Fruit fly (Drosophila melanogaster) whole organism, prepupa: ENCODE measurements around the gene CG17564.

Source experiments
- CG10631 ChIP-seq: fragments of 200-800 bp; sonication (Bioruptor generic); optimal IDR thresholded peaks from 2 replicates; lab custom pipeline; 2016; ENCODE audit warnings: missing biosample characterization, missing genetic modification characterization
- CG10669 ChIP-seq: fragments of 200-800 bp; sonication (Bioruptor generic); optimal IDR thresholded peaks from 3 replicates; lab custom pipeline; 2018; ENCODE audit warnings: missing biosample characterization, mild to moderate bottlenecking, missing genetic modification characterization, moderate library complexity
- CG11294 ChIP-seq: fragments of 200-800 bp; sonication (Bioruptor generic); IDR thresholded peaks from 2 replicates; pipeline ENCODE4 v1.3.6; 2022; ENCODE audit warnings: missing biosample characterization, missing genetic modification characterization
- CG3032 ChIP-seq: fragments of 200-800 bp; optimal IDR thresholded peaks from 2 replicates; lab custom pipeline; 2019; ENCODE audit warnings: missing biosample characterization, mild to moderate bottlenecking, missing genetic modification characterization, moderate library complexity
- CG32006 ChIP-seq: fragments of 200-800 bp; sonication (Bioruptor generic); optimal IDR thresholded peaks from 3 replicates; lab custom pipeline; 2017; ENCODE audit warnings: missing biosample characterization, mild to moderate bottlenecking, missing genetic modification characterization
- CG34406 ChIP-seq: fragments of 200-800 bp; sonication (Bioruptor generic); optimal IDR thresholded peaks from 3 replicates; lab custom pipeline; 2016; ENCODE audit warnings: missing biosample characterization, missing genetic modification characterization
- CG3919 ChIP-seq: fragments of 200-800 bp; sonication (Bioruptor generic); optimal IDR thresholded peaks from 3 replicates; lab custom pipeline; 2016; ENCODE audit warnings: missing biosample characterization, missing genetic modification characterization
- CG4318 ChIP-seq: fragments of 200-800 bp; sonication (Bioruptor generic); optimal IDR thresholded peaks from 3 replicates; lab custom pipeline; 2017; ENCODE audit warnings: missing biosample characterization, mild to moderate bottlenecking, missing genetic modification characterization
- CG6163 ChIP-seq: fragments of 200-800 bp; sonication (Bioruptor generic); IDR thresholded peaks from 3 replicates; pipeline ENCODE4 v1.3.6; 2022; ENCODE audit warnings: missing biosample characterization, missing genetic modification characterization
- CG6276 ChIP-seq: fragments of 200-800 bp; sonication (Bioruptor generic); optimal IDR thresholded peaks from 2 replicates; lab custom pipeline; 2017; ENCODE audit warnings: missing biosample characterization, mild to moderate bottlenecking, missing genetic modification characterization
- CG6792 ChIP-seq: fragments of 200-800 bp; sonication (Bioruptor generic); optimal IDR thresholded peaks from 3 replicates; lab custom pipeline; 2016; ENCODE audit warnings: missing biosample characterization, missing genetic modification characterization
- CG6808 ChIP-seq: fragments of 200-800 bp; sonication (Bioruptor generic); optimal IDR thresholded peaks from 3 replicates; lab custom pipeline; 2017; ENCODE audit warnings: missing biosample characterization, missing genetic modification characterization, mild to moderate bottlenecking, moderate library complexity, missing genetic modification reagents
- CG7368 ChIP-seq: fragments of 200-800 bp; sonication (Bioruptor generic); optimal IDR thresholded peaks from 3 replicates; lab custom pipeline; 2016; ENCODE audit warnings: missing biosample characterization, missing genetic modification characterization
- CG8119 ChIP-seq: fragments of 200-800 bp; sonication (Bioruptor generic); IDR thresholded peaks from 3 replicates; pipeline ENCODE4 v1.3.6; 2022; ENCODE audit warnings: missing biosample characterization, missing genetic modification characterization
- CG8319 ChIP-seq: fragments of 200-800 bp; sonication (Bioruptor generic); optimal IDR thresholded peaks from 3 replicates; lab custom pipeline; 2016; ENCODE audit warnings: missing biosample characterization, missing genetic modification characterization
- CG9139 ChIP-seq: fragments of 200-800 bp; sonication (Bioruptor generic); optimal IDR thresholded peaks from 3 replicates; lab custom pipeline; 2017; ENCODE audit warnings: missing biosample characterization, mild to moderate bottlenecking, missing genetic modification characterization
- Eip75B ChIP-seq: fragments of 200-800 bp; sonication (Bioruptor generic); optimal IDR thresholded peaks from 3 replicates; lab custom pipeline; 2016; ENCODE audit warnings: missing biosample characterization, missing genetic modification characterization
- Eip78C ChIP-seq: fragments of 200-800 bp; sonication (Bioruptor generic); peaks from one replicate; lab custom pipeline; 2016; ENCODE audit warnings: missing biosample characterization, missing genetic modification characterization
- Ets21C ChIP-seq: fragments of 200-800 bp; sonication (Bioruptor generic); optimal IDR thresholded peaks from 3 replicates; lab custom pipeline; 2016; ENCODE audit warnings: missing biosample characterization, missing genetic modification characterization
- Ets96B ChIP-seq: fragments of 200-800 bp; optimal IDR thresholded peaks from 2 replicates; lab custom pipeline; 2019; ENCODE audit warnings: missing biosample characterization, mild to moderate bottlenecking, missing genetic modification characterization, moderate library complexity
- Gug ChIP-seq: fragments of 200-800 bp; sonication (Bioruptor generic); IDR thresholded peaks from 2 replicates; pipeline ENCODE4 v1.3.6; 2022; ENCODE audit warnings: missing biosample characterization, missing genetic modification characterization
- Hr39 ChIP-seq: fragments of 200-800 bp; sonication (Bioruptor generic); optimal IDR thresholded peaks from 2 replicates; lab custom pipeline; 2016; ENCODE audit warnings: missing biosample characterization, missing genetic modification characterization
- Hr4 ChIP-seq: fragments of 200-800 bp; sonication (Bioruptor generic); optimal IDR thresholded peaks from 3 replicates; lab custom pipeline; 2016; ENCODE audit warnings: missing biosample characterization, missing genetic modification characterization
- Met ChIP-seq: fragments of 200-800 bp; sonication (Bioruptor generic); optimal IDR thresholded peaks from 3 replicates; lab custom pipeline; 2016; ENCODE audit warnings: missing biosample characterization, missing genetic modification characterization
- OdsH ChIP-seq: fragments of 200-800 bp; sonication (Bioruptor generic); optimal IDR thresholded peaks from 3 replicates; lab custom pipeline; 2016; ENCODE audit warnings: missing biosample characterization, missing genetic modification characterization
- Smox ChIP-seq: fragments of 200-800 bp; sonication (Bioruptor generic); optimal IDR thresholded peaks from 3 replicates; lab custom pipeline; 2016; ENCODE audit warnings: missing biosample characterization, missing genetic modification characterization
- Sox102F ChIP-seq: fragments of 200-800 bp; sonication (Bioruptor generic); optimal IDR thresholded peaks from 2 replicates; lab custom pipeline; 2016; ENCODE audit warnings: missing biosample characterization, mild to moderate bottlenecking, missing genetic modification characterization
- Sox14 ChIP-seq: fragments of 200-800 bp; sonication (Bioruptor generic); optimal IDR thresholded peaks from 3 replicates; lab custom pipeline; 2016; ENCODE audit warnings: missing biosample characterization, missing genetic modification characterization
- achi ChIP-seq: fragments of 200-800 bp; sonication (Bioruptor generic); optimal IDR thresholded peaks from 3 replicates; lab custom pipeline; 2016; ENCODE audit warnings: missing biosample characterization, missing genetic modification characterization
- acj6 ChIP-seq: fragments of 200-800 bp; sonication (Bioruptor generic); optimal IDR thresholded peaks from 3 replicates; lab custom pipeline; 2016; ENCODE audit warnings: missing biosample characterization, missing genetic modification characterization
- dac ChIP-seq: fragments of 200-800 bp; sonication (Bioruptor generic); optimal IDR thresholded peaks from 2 replicates; lab custom pipeline; 2017; ENCODE audit warnings: missing biosample characterization, mild to moderate bottlenecking, missing genetic modification characterization
- dsx ChIP-seq: fragments of 200-800 bp; optimal IDR thresholded peaks from 3 replicates; lab custom pipeline; 2019; ENCODE audit warnings: missing biosample characterization, mild to moderate bottlenecking, missing genetic modification characterization, moderate library complexity; ENCODE audit not compliant: poor library complexity, severe bottlenecking
- eg ChIP-seq: fragments of 200-800 bp; sonication (Bioruptor generic); IDR thresholded peaks from 3 replicates; pipeline ENCODE4 v1.3.6; 2022; ENCODE audit warnings: missing biosample characterization, missing genetic modification characterization
- esn ChIP-seq: fragments of 200-800 bp; sonication (Bioruptor generic); optimal IDR thresholded peaks from 2 replicates; lab custom pipeline; 2016; ENCODE audit warnings: missing biosample characterization, mild to moderate bottlenecking, missing genetic modification characterization, moderate library complexity
- fd59A ChIP-seq: fragments of 200-800 bp; sonication (Bioruptor generic); optimal IDR thresholded peaks from 2 replicates; lab custom pipeline; 2017; ENCODE audit warnings: missing biosample characterization, mild to moderate bottlenecking, missing genetic modification characterization, missing genetic modification reagents
- fd85E ChIP-seq: fragments of 200-800 bp; sonication (Bioruptor generic); optimal IDR thresholded peaks from 3 replicates; lab custom pipeline; 2016; ENCODE audit warnings: missing biosample characterization, missing genetic modification characterization
- lz ChIP-seq: fragments of 200-800 bp; sonication (Bioruptor generic); optimal IDR thresholded peaks from 3 replicates; lab custom pipeline; 2016; ENCODE audit warnings: missing biosample characterization, missing genetic modification characterization
- pdm3 ChIP-seq: fragments of 200-800 bp; sonication (Bioruptor generic); optimal IDR thresholded peaks from 3 replicates; lab custom pipeline; 2016; ENCODE audit warnings: missing biosample characterization, missing genetic modification characterization
- salr ChIP-seq, 2 experiments: fragments of 200-800 bp; sonication (Bioruptor generic); optimal IDR thresholded peaks; 3 replicates each; lab custom pipeline; 2016 to 2018; ENCODE audit warnings: missing biosample characterization in 2 of 2, missing genetic modification characterization in 2 of 2, mild to moderate bottlenecking in 1 of 2
- spab ChIP-seq: fragments of 200-800 bp; sonication (Bioruptor generic); optimal IDR thresholded peaks from 2 replicates; lab custom pipeline; 2017; ENCODE audit warnings: missing biosample characterization, mild to moderate bottlenecking, missing genetic modification characterization, missing genetic modification reagents
- ss ChIP-seq, 2 experiments: fragments of 200-800 bp; sonication (Bioruptor generic); optimal IDR thresholded peaks; 2 replicates in 1 of 2; 3 replicates in 1 of 2; lab custom pipeline; 2017 to 2018; ENCODE audit warnings: mild to moderate bottlenecking in 2 of 2, missing biosample characterization in 2 of 2, missing genetic modification characterization in 2 of 2, moderate library complexity in 1 of 2
- svp ChIP-seq: fragments of 200-800 bp; sonication (Bioruptor generic); peaks from one replicate; lab custom pipeline; 2016; ENCODE audit warnings: missing biosample characterization, missing genetic modification characterization
- topi ChIP-seq: fragments of 200-800 bp; sonication (Bioruptor generic); optimal IDR thresholded peaks from 3 replicates; lab custom pipeline; 2016; ENCODE audit warnings: missing biosample characterization, missing genetic modification characterization

Gene CG17564

dm6 chr2L:19299833-19300305 is at the start of gene CG17564, which contains the start of gene CG10750:
Gene CG17564 (minus strand): TSS chr2L:19299933.
Gene CG10750 (plus strand): TSS chr2L:19300255.
- TF ChIP-seq CG9139 (GFP tag; lab: Kevin White, UChicago) (no peak), Sox102F (no peak), CG8319 (GFP tag; lab: Kevin White, UChicago) (no peak), Gug (GFP tag; lab: Robert Waterston, UW) (no peak), salr (GFP tag; optimal IDR thresholded peaks at IDR 0.05; lab: Kevin White, UChicago) (no peak), CG3032 (tag; lab: Kevin White, UChicago) (no peak), Smox (GFP tag; lab: Kevin White, UChicago) (no peak)

- TF ChIP-seq Ets96B (tag; lab: Kevin White, UChicago) (peak; percentile 42), CG32006 (GFP tag; lab: Kevin White, UChicago) (peak; percentile 48), Smox (GFP tag; lab: Kevin White, UChicago) (peak; percentile 34), dsx (peak; percentile 5), svp (GFP tag; lab: Kevin White, UChicago) (peak; percentile 79), Gug (GFP tag; lab: Robert Waterston, UW) (no peak), fd59A (GFP tag; lab: Kevin White, UChicago) (peak; percentile 36), CG10669 (GFP tag; lab: Kevin White, UChicago) (peak; percentile 45), CG6163 (GFP tag; lab: Robert Waterston, UW) (no peak), Eip78C (GFP tag; lab: Kevin White, UChicago) (peak; percentile 81), CG10631 (GFP tag; lab: Kevin White, UChicago) (peak; percentile 30), CG11294 (GFP tag; lab: Robert Waterston, UW) (no peak), dac (GFP tag; lab: Kevin White, UChicago) (no peak), CG6276 (GFP tag; lab: Kevin White, UChicago) (no peak), CG6808 (GFP tag; lab: Kevin White, UChicago) (peak; percentile 30), OdsH (peak; percentile 16), CG6792 (GFP tag; lab: Kevin White, UChicago) (peak; percentile 4), CG8319 (GFP tag; lab: Kevin White, UChicago) (peak; percentile 11), topi (GFP tag; lab: Kevin White, UChicago) (peak; percentile 40), CG9139 (GFP tag; lab: Kevin White, UChicago) (no peak), lz (GFP tag; lab: Kevin White, UChicago) (peak; percentile 14), Sox14 (GFP tag; lab: Kevin White, UChicago) (peak; percentile 40), ss (GFP tag; optimal IDR thresholded peaks at IDR 0.05; lab: Kevin White, UChicago) (peak in 1 of 2 experiments; percentile 18), Sox102F (peak; percentile 1), acj6 (GFP tag; lab: Kevin White, UChicago) (peak; percentile 32), Ets21C (GFP tag; lab: Kevin White, UChicago) (no peak), pdm3 (GFP tag; lab: Kevin White, UChicago) (peak; percentile 31), fd85E (GFP tag; lab: Kevin White, UChicago) (no peak), CG3032 (tag; lab: Kevin White, UChicago) (peak; percentile 42), Met (GFP tag; lab: Kevin White, UChicago) (peak; percentile 43), eg (GFP tag; lab: Robert Waterston, UW) (peak; percentile 24; the same call in 1 of the 3 replicates), CG3919 (peak; percentile 41), CG7368 (no peak), esn (GFP tag; lab: Kevin White, UChicago) (peak; percentile 29), achi (peak; percentile 32), Hr4 (GFP tag; lab: Kevin White, UChicago) (peak; percentile 47), Eip75B (GFP tag; lab: Kevin White, UChicago) (peak; percentile 33), Hr39 (GFP tag; lab: Kevin White, UChicago) (no peak), salr (GFP tag; optimal IDR thresholded peaks at IDR 0.05; lab: Kevin White, UChicago) (peak in 1 of 2 experiments; percentile 36), spab (GFP tag; lab: Kevin White, UChicago) (peak; percentile 30), CG34406 (GFP tag; lab: Kevin White, UChicago) (peak; percentile 16), CG4318 (GFP tag; lab: Kevin White, UChicago) (peak; percentile 9), CG8119 (GFP tag; lab: Robert Waterston, UW) (0 out of 3 replicates have a peak, but pooled peaks have one; percentile 26)
Measured at dm6 chr2L:19342767-19343166, 43.0 kb upstream of the CG17564 start.
